Fruit fly (Drosophila melanogaster): ENCODE results near the gene promL.

The promL gene

dm6 chr3L:3161968-3162367 is 34.4 kb upstream of the promL start, which contains the start of gene rasp (continued):
- TF ChIP-seq Sox100B (GFP tag; optimal IDR thresholded peaks at IDR 0.05) = no peak
- peak; percentile 48 for TF ChIP-seq MESR4 (GFP tag; optimal IDR thresholded peaks at IDR 0.05)
- no peak for TF ChIP-seq CG12391 (tag; optimal IDR thresholded peaks at IDR 0.05)
- TF ChIP-seq CG32532 (GFP tag; IDR thresholded peaks at IDR 0.05) = no peak
- no peak for TF ChIP-seq CG14860 (GFP tag; IDR thresholded peaks at IDR 0.05; ENCODE audit: partially characterized antibody)
- no peak for TF ChIP-seq hth (optimal IDR thresholded peaks at IDR 0.05)
- TF ChIP-seq Dll (GFP tag; IDR thresholded peaks at IDR 0.05; ENCODE audit: partially characterized antibody) = peak; percentile 65; the same call in 3 of the 4 replicates
- no peak for TF ChIP-seq dm (GFP tag; optimal IDR thresholded peaks at IDR 0.05)
- TF ChIP-seq CG12299 (tag; optimal IDR thresholded peaks at IDR 0.05) = no peak
- TF ChIP-seq ken (GFP tag; IDR thresholded peaks at IDR 0.05) = no peak
- no peak for TF ChIP-seq CG10462 (GFP tag; optimal IDR thresholded peaks at IDR 0.05)
- TF ChIP-seq CG2129 (GFP tag; IDR thresholded peaks at IDR 0.05; ENCODE audit: partially characterized antibody) = peak; percentile 47
- no peak for TF ChIP-seq Dbx (GFP tag; IDR thresholded peaks at IDR 0.05)
- TF ChIP-seq CG3281 (GFP tag; optimal IDR thresholded peaks at IDR 0.05) = no peak
- TF ChIP-seq Ets97D (GFP tag; optimal IDR thresholded peaks at IDR 0.05) = no peak
- peak; percentile 41 for TF ChIP-seq ftz-f1 (GFP tag; optimal IDR thresholded peaks at IDR 0.05)
- no peak for TF ChIP-seq wor (GFP tag; IDR thresholded peaks at IDR 0.05)
- TF ChIP-seq CG9215 (GFP tag; IDR thresholded peaks at IDR 0.05) = no peak
- TF ChIP-seq MTF-1 (GFP tag; optimal IDR thresholded peaks at IDR 0.05; ENCODE audit: borderline replicate concordance) = no peak
- TF ChIP-seq CG13894 (tag; optimal IDR thresholded peaks at IDR 0.05) = no peak
- TF ChIP-seq CG9817 (tag; optimal IDR thresholded peaks at IDR 0.05) = no peak
- TF ChIP-seq nerfin-2 (GFP tag; IDR thresholded peaks at IDR 0.05; ENCODE audit: partially characterized antibody) = no peak
- TF ChIP-seq Sry-β (GFP tag; optimal IDR thresholded peaks at IDR 0.05) = no peak
- peak; percentile 44 for TF ChIP-seq Med (GFP tag)
- TF ChIP-seq CG3847 (GFP tag; IDR thresholded peaks at IDR 0.05) = no peak
- no peak for TF ChIP-seq Adf1 (GFP tag; IDR thresholded peaks at IDR 0.05)
- TF ChIP-seq pum (GFP tag; optimal IDR thresholded peaks at IDR 0.05) = no peak
- TF ChIP-seq CG17568 (GFP tag; optimal IDR thresholded peaks at IDR 0.05) = no peak
- no peak for TF ChIP-seq Ada2b (GFP tag; IDR thresholded peaks at IDR 0.05)
- 0 out of 3 replicates have a peak, but pooled peaks have one; percentile 35 for TF ChIP-seq CG16813 (GFP tag; IDR thresholded peaks at IDR 0.05; ENCODE audit: partially characterized antibody)
- TF ChIP-seq CG12219 (GFP tag; optimal IDR thresholded peaks at IDR 0.05) = no peak
- no peak for TF ChIP-seq CG17829 (tag; optimal IDR thresholded peaks at IDR 0.05)
- TF ChIP-seq CG13287 (GFP tag; IDR thresholded peaks at IDR 0.05; ENCODE audit: partially characterized antibody) = peak; percentile 49
- peak; percentile 21 for TF ChIP-seq CG1603 (tag; optimal IDR thresholded peaks at IDR 0.05)
- TF ChIP-seq Abd-B (GFP tag; optimal IDR thresholded peaks at IDR 0.05) = no peak
- TF ChIP-seq amos (GFP tag; IDR thresholded peaks at IDR 0.05; ENCODE audit: partially characterized antibody) = peak; percentile 48
- 0 out of 3 replicates have a peak, but pooled peaks have one; percentile 16 for TF ChIP-seq row (GFP tag; IDR thresholded peaks at IDR 0.05)
- TF ChIP-seq crol (GFP tag; IDR thresholded peaks at IDR 0.05) = no peak
- no peak for TF ChIP-seq Mad (GFP tag; optimal IDR thresholded peaks at IDR 0.05)
- no peak for TF ChIP-seq dan (GFP tag; IDR thresholded peaks at IDR 0.05)
- TF ChIP-seq Atf6 (GFP tag; IDR thresholded peaks at IDR 0.05) = no peak
- TF ChIP-seq bbx (GFP tag; IDR thresholded peaks at IDR 0.05; ENCODE audit: partially characterized antibody) = peak; percentile 45; the same call in 1 of the 2 replicates
- TF ChIP-seq zen (tag; optimal IDR thresholded peaks at IDR 0.05) = peak; percentile 10
- TF ChIP-seq Hmr (GFP tag; optimal IDR thresholded peaks at IDR 0.05) = no peak
- TF ChIP-seq CG1233 (GFP tag; optimal IDR thresholded peaks at IDR 0.05) = no peak
- peak; percentile 42 for TF ChIP-seq CG15514 (GFP tag; optimal IDR thresholded peaks at IDR 0.05)
- no peak for TF ChIP-seq Asciz (GFP tag; optimal IDR thresholded peaks at IDR 0.05)
